Worm (Caenorhabditis elegans) whole organism, L4 larva: ENCODE results near the gene F10G7.10.

ENCODE experiments used
- F10B5.3 ChIP-seq: sonication (generic microtip); optimal IDR thresholded peaks from 2 replicates; lab custom pipeline; 2016; ENCODE audit warnings: mild to moderate bottlenecking, missing genetic modification characterization, missing compliant biosample characterization
- F37D6.2 ChIP-seq: sonication (generic microtip); optimal IDR thresholded peaks from 2 replicates; lab custom pipeline; 2016; ENCODE audit warnings: mild to moderate bottlenecking, missing genetic modification characterization, missing compliant biosample characterization
- F49E8.2 ChIP-seq: sonication (generic microtip); optimal IDR thresholded peaks from 2 replicates; lab custom pipeline; 2016; ENCODE audit warnings: missing compliant biosample characterization, mild to moderate bottlenecking, missing genetic modification characterization, borderline replicate concordance
- R02D3.7 ChIP-seq: fragments of 150-350 bp; sonication (generic microtip); optimal IDR thresholded peaks from 3 replicates; lab custom pipeline; 2014; ENCODE audit warnings: missing biosample characterization, missing genetic modification characterization
- T20F7.1 ChIP-seq: fragments of 200-800 bp; sonication (Bioruptor generic); optimal IDR thresholded peaks from 2 replicates; lab custom pipeline; 2018; ENCODE audit warnings: mild to moderate bottlenecking, missing genetic modification characterization, missing compliant biosample characterization
- T26A8.4 ChIP-seq: fragments of 200-800 bp; sonication (Bioruptor generic); IDR thresholded peaks from 2 replicates; pipeline ENCODE4 v1.3.6; 2022; ENCODE audit warnings: missing genetic modification characterization, missing compliant biosample characterization
- Y105C5A.15 ChIP-seq: fragments of 200-800 bp; sonication (Bioruptor generic); IDR thresholded peaks from 2 replicates; pipeline ENCODE4 v1.3.6; 2022; ENCODE audit warnings: missing genetic modification characterization, missing compliant biosample characterization
- Y48G9A.11 ChIP-seq: fragments of 200-800 bp; sonication (Bioruptor generic); IDR thresholded peaks from 2 replicates; pipeline ENCODE4 v1.3.6; 2022; ENCODE audit warnings: missing genetic modification reagents, missing genetic modification characterization, missing compliant biosample characterization
- Y5F2A.4 ChIP-seq: fragments of 200-800 bp; sonication (Bioruptor generic); optimal IDR thresholded peaks from 2 replicates; lab custom pipeline; 2018; ENCODE audit warnings: mild to moderate bottlenecking, missing genetic modification characterization, missing compliant biosample characterization
- Y75B8A.6 ChIP-seq: fragments of 200-800 bp; sonication (Bioruptor generic); IDR thresholded peaks from 2 replicates; pipeline ENCODE4 v1.3.6; 2022; ENCODE audit warnings: missing genetic modification reagents, missing genetic modification characterization, missing compliant biosample characterization
- ZK337.2 ChIP-seq: fragments of 200-800 bp; sonication (Bioruptor generic); IDR thresholded peaks from 2 replicates; pipeline ENCODE4 v1.3.6; 2022; ENCODE audit warnings: missing genetic modification reagents, missing genetic modification characterization, missing compliant biosample characterization
- arid-1 ChIP-seq: fragments of 200-800 bp; sonication (Bioruptor generic); conservative IDR thresholded peaks from 2 replicates; pipeline ENCODE4 v1.3.6; 2022; ENCODE audit warnings: missing genetic modification reagents, missing genetic modification characterization, missing compliant biosample characterization
- attf-4 ChIP-seq: sonication (generic microtip); optimal IDR thresholded peaks from 3 replicates; lab custom pipeline; 2017; ENCODE audit warnings: missing biosample characterization, missing genetic modification characterization
- ceh-20 ChIP-seq: fragments of 200-800 bp; sonication (Bioruptor generic); IDR thresholded peaks from 2 replicates; pipeline ENCODE4 v1.3.6; 2022; ENCODE audit warnings: missing genetic modification reagents, missing genetic modification characterization, missing compliant biosample characterization
- ceh-82 ChIP-seq: sonication (generic microtip); optimal IDR thresholded peaks from 2 replicates; lab custom pipeline; 2017; ENCODE audit warnings: missing biosample characterization, missing genetic modification characterization
- cey-2 ChIP-seq: sonication (generic microtip); optimal IDR thresholded peaks from 3 replicates; lab custom pipeline; 2017; ENCODE audit warnings: missing genetic modification characterization, mild to moderate bottlenecking, missing compliant biosample characterization, antibody characterized with exemption, borderline replicate concordance; ENCODE audit not compliant: insufficient read depth
- ctbp-1 ChIP-seq: fragments of 200-800 bp; sonication (Bioruptor generic); IDR thresholded peaks from 2 replicates; pipeline ENCODE4 v1.3.6; 2022; ENCODE audit warnings: missing genetic modification reagents, missing genetic modification characterization, missing compliant biosample characterization
- daf-12 ChIP-seq: fragments of 150-350 bp; optimal IDR thresholded peaks from 2 replicates; lab custom pipeline; 2014; ENCODE audit warnings: missing biosample characterization, missing genetic modification reagents, missing genetic modification characterization
- daf-8 ChIP-seq: fragments of 200-800 bp; sonication (Bioruptor generic); IDR thresholded peaks from 2 replicates; pipeline ENCODE4 v1.3.6; 2022; ENCODE audit warnings: missing genetic modification characterization, missing compliant biosample characterization
- dmd-6 ChIP-seq: fragments of 200-800 bp; sonication (Bioruptor generic); IDR thresholded peaks from 2 replicates; pipeline ENCODE4 v1.3.6; 2022; ENCODE audit warnings: missing genetic modification reagents, missing genetic modification characterization, missing compliant biosample characterization
- dmd-8 ChIP-seq: fragments of 200-800 bp; sonication (Bioruptor generic); IDR thresholded peaks from 2 replicates; pipeline ENCODE4 v1.3.6; 2022; ENCODE audit warnings: missing genetic modification characterization, missing compliant biosample characterization
- dpl-1 ChIP-seq: fragments of 150-350 bp; optimal IDR thresholded peaks from 2 replicates; lab custom pipeline; 2014; ENCODE audit warnings: missing biosample characterization, missing genetic modification reagents, missing genetic modification characterization
- egl-27 ChIP-seq: sonication (generic microtip); optimal IDR thresholded peaks from 3 replicates; lab custom pipeline; 2017; ENCODE audit warnings: missing biosample characterization, missing genetic modification reagents, missing genetic modification characterization
- fkh-10 ChIP-seq: fragments of 150-350 bp; optimal IDR thresholded peaks from 2 replicates; lab custom pipeline; 2014; ENCODE audit warnings: missing biosample characterization, missing genetic modification reagents, missing genetic modification characterization
- hlh-30 ChIP-seq: sonication (generic microtip); optimal IDR thresholded peaks from 2 replicates; lab custom pipeline; 2017; ENCODE audit warnings: antibody characterized with exemption, mild to moderate bottlenecking, missing genetic modification characterization, missing compliant biosample characterization; ENCODE audit not compliant: insufficient read depth
- hmg-1.1 ChIP-seq: fragments of 200-800 bp; sonication (Bioruptor generic); IDR thresholded peaks from 2 replicates; pipeline ENCODE4 v1.3.6; 2022; ENCODE audit warnings: missing genetic modification reagents, missing genetic modification characterization, missing compliant biosample characterization
- jun-1 ChIP-seq: fragments of 150-350 bp; optimal IDR thresholded peaks from 2 replicates; lab custom pipeline; 2014; ENCODE audit warnings: missing biosample characterization, missing genetic modification reagents, missing genetic modification characterization
- lin-15B ChIP-seq: fragments of 150-350 bp; sonication (generic microtip); optimal IDR thresholded peaks from 3 replicates; lab custom pipeline; 2014; ENCODE audit warnings: missing biosample characterization, missing genetic modification characterization
- lin-38 ChIP-seq: fragments of 200-800 bp; sonication (Bioruptor generic); IDR thresholded peaks from 2 replicates; pipeline ENCODE4 v1.3.6; 2022; ENCODE audit warnings: missing genetic modification reagents, missing genetic modification characterization, missing compliant biosample characterization
- lsy-2 ChIP-seq, 2 experiments: fragments of 150-350 bp in 1 of 2; sonication (generic microtip) in 1 of 2; optimal IDR thresholded peaks; 2 replicates each; lab custom pipeline; 2014 to 2017; ENCODE audit warnings: missing biosample characterization in 2 of 2, missing genetic modification characterization in 2 of 2
- mdl-1 ChIP-seq, 2 experiments: fragments of 150-350 bp in 1 of 2; sonication (generic microtip) in 1 of 2; optimal IDR thresholded peaks; 2 replicates each; lab custom pipeline; 2014 to 2017; ENCODE audit warnings: missing biosample characterization in 2 of 2, missing genetic modification characterization in 2 of 2
- mdt-29 ChIP-seq: fragments of 200-800 bp; sonication (Bioruptor generic); IDR thresholded peaks from 2 replicates; pipeline ENCODE4 v1.3.6; 2022; ENCODE audit warnings: missing genetic modification reagents, missing genetic modification characterization, missing compliant biosample characterization
- mep-1 ChIP-seq: fragments of 150-350 bp; sonication (generic microtip); optimal IDR thresholded peaks from 3 replicates; lab custom pipeline; 2014; ENCODE audit warnings: missing biosample characterization, missing genetic modification characterization
- mes-2 ChIP-seq: sonication (generic microtip); optimal IDR thresholded peaks from 2 replicates; lab custom pipeline; 2016; ENCODE audit warnings: missing genotype, mild to moderate bottlenecking, missing genetic modification characterization, missing compliant biosample characterization; ENCODE audit not compliant: poor library complexity, severe bottlenecking
- nhr-10 ChIP-seq: fragments of 150-350 bp; optimal IDR thresholded peaks from 2 replicates; lab custom pipeline; 2014; ENCODE audit warnings: missing biosample characterization, missing genetic modification characterization
- nhr-102 ChIP-seq: sonication (generic microtip); optimal IDR thresholded peaks from 2 replicates; lab custom pipeline; 2016; ENCODE audit warnings: mild to moderate bottlenecking, missing genetic modification characterization, moderate library complexity, missing compliant biosample characterization
- nhr-111 ChIP-seq: fragments of 200-800 bp; sonication (Bioruptor generic); optimal IDR thresholded peaks from 2 replicates; lab custom pipeline; 2018; ENCODE audit warnings: mild to moderate bottlenecking, missing genetic modification characterization, missing compliant biosample characterization
- nhr-237 ChIP-seq: sonication (generic microtip); optimal IDR thresholded peaks from 2 replicates; lab custom pipeline; 2017; ENCODE audit warnings: missing biosample characterization, missing genetic modification characterization
- nhr-25 ChIP-seq: sonication (generic microtip); optimal IDR thresholded peaks from 2 replicates; lab custom pipeline; 2017; ENCODE audit warnings: missing genetic modification characterization, mild to moderate bottlenecking, missing compliant biosample characterization, antibody characterized with exemption, moderate library complexity, borderline replicate concordance; ENCODE audit not compliant: insufficient read depth
- nhr-77 ChIP-seq: fragments of 150-350 bp; optimal IDR thresholded peaks from 2 replicates; lab custom pipeline; 2014; ENCODE audit warnings: missing biosample characterization, missing genetic modification characterization
- pha-4 ChIP-seq, 2 experiments: fragments of 150-350 bp in 1 of 2; fragments of 200-800 bp in 1 of 2; sonication (Bioruptor generic) in 1 of 2; IDR thresholded peaks in 1 of 2; optimal IDR thresholded peaks in 1 of 2; 2 replicates each; pipeline versions ENCODE4 v1.3.6 to Lab custom; 2014 to 2022; ENCODE audit warnings: missing genetic modification characterization in 2 of 2, missing genetic modification reagents in 2 of 2, missing biosample characterization in 1 of 2, missing compliant biosample characterization in 1 of 2
- php-3 ChIP-seq: fragments of 200-800 bp; sonication (Bioruptor generic); IDR thresholded peaks from 2 replicates; pipeline ENCODE4 v1.3.6; 2022; ENCODE audit warnings: missing genetic modification reagents, missing genetic modification characterization, missing compliant biosample characterization
- pqm-1 ChIP-seq: sonication (generic microtip); optimal IDR thresholded peaks from 2 replicates; lab custom pipeline; 2017; ENCODE audit warnings: missing biosample characterization, missing genetic modification characterization
- saeg-2 ChIP-seq: fragments of 200-800 bp; sonication (Bioruptor generic); IDR thresholded peaks from 2 replicates; pipeline ENCODE4 v1.3.6; 2022; ENCODE audit warnings: missing genetic modification reagents, missing genetic modification characterization, missing compliant biosample characterization
- set-16 ChIP-seq: fragments of 200-800 bp; sonication (Bioruptor generic); IDR thresholded peaks from 2 replicates; pipeline ENCODE4 v1.3.6; 2022; ENCODE audit warnings: missing genetic modification reagents, missing genetic modification characterization, missing compliant biosample characterization
- tra-1 ChIP-seq: fragments of 200-800 bp; sonication (Bioruptor generic); IDR thresholded peaks from 2 replicates; pipeline ENCODE4 v1.3.6; 2022; ENCODE audit warnings: missing genetic modification reagents, missing genetic modification characterization, missing compliant biosample characterization
- unc-62 ChIP-seq, 3 experiments: fragments of 150-350 bp in 1 of 3; sonication (generic microtip); optimal IDR thresholded peaks in 2 of 3; peaks in 1 of 3; 1 replicate in 1 of 3; 2 replicates in 2 of 3; lab custom pipeline; 2014 to 2017; ENCODE audit warnings: missing biosample characterization in 3 of 3, missing genetic modification characterization in 3 of 3, missing genetic modification reagents in 3 of 3, missing genotype in 1 of 3
- zag-1 ChIP-seq: fragments of 150-350 bp; optimal IDR thresholded peaks from 2 replicates; lab custom pipeline; 2014; ENCODE audit warnings: missing biosample characterization, missing genetic modification characterization
- zfp-2 ChIP-seq: sonication (generic microtip); optimal IDR thresholded peaks from 2 replicates; lab custom pipeline; 2016; ENCODE audit warnings: mild to moderate bottlenecking, missing genetic modification characterization, missing compliant biosample characterization
- zip-11 ChIP-seq: fragments of 200-800 bp; sonication (Bioruptor generic); IDR thresholded peaks from 2 replicates; pipeline ENCODE4 v1.3.6; 2022; ENCODE audit warnings: missing genetic modification characterization, missing compliant biosample characterization

F10G7.10 gene

DNA sequence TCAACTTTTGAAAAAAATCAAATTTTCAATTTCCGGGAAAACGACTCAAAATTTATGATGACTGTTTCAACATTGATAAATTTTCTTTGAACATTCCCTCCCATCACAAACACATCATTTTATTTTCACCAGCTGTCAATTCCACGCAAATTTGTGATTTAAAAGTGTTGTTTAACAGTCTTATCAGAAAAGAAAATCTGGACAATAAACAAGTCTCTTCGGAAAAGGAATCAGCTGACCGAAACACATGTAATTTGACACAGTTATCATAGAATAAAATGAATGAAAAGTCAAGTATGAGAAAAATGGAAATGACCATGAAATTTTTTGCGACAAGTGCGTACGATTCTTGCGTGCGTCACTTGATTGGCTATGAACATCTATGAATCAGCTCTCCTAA lies 43.0 kb upstream of the F10G7.10 start (continued):
- TF ChIP-seq lsy-2 (tag; optimal IDR thresholded peaks at IDR 0.05; lab: Kevin White, UChicago) (peak in 1 of 2 experiments; percentile 5), saeg-2 (GFP tag; lab: Robert Waterston, UW) (no peak), nhr-77 (peak; percentile 44), hlh-30 (tag; lab: Kevin White, UChicago) (peak; percentile 59), mep-1 (no peak), ceh-20 (GFP tag; lab: Robert Waterston, UW) (no peak), T20F7.1 (GFP tag; lab: Kevin White, UChicago) (peak; percentile 42), lin-38 (no peak), set-16 (GFP tag; lab: Robert Waterston, UW) (no peak), fkh-10 (GFP tag; lab: Kevin White, UChicago) (no peak), nhr-102 (peak; percentile 61), dmd-8 (GFP tag; lab: Robert Waterston, UW) (no peak), ctbp-1 (GFP tag; lab: Robert Waterston, UW) (no peak), R02D3.7 (tag; lab: Kevin White, UChicago) (no peak), nhr-10 (no peak), nhr-237 (tag; lab: Kevin White, UChicago) (no peak), Y105C5A.15 (GFP tag; lab: Robert Waterston, UW) (no peak), daf-8 (GFP tag; lab: Robert Waterston, UW) (no peak), pha-4 (GFP tag; IDR thresholded peaks at IDR 0.05; lab: Robert Waterston, UW) (no peak), pha-4 (tag; optimal IDR thresholded peaks at IDR 0.05; lab: Kevin White, UChicago) (no peak), ZK337.2 (GFP tag; lab: Robert Waterston, UW) (no peak), lin-15B (tag; lab: Kevin White, UChicago) (no peak), attf-4 (tag; lab: Kevin White, UChicago) (no peak), unc-62 (GFP tag; optimal IDR thresholded peaks at IDR 0.05 in 1 of 2; lab: Kevin White, UChicago) (no peak), unc-62 (tag; optimal IDR thresholded peaks at IDR 0.05; lab: Kevin White, UChicago) (no peak), nhr-111 (GFP tag; lab: Kevin White, UChicago) (no peak), T26A8.4 (GFP tag; lab: Robert Waterston, UW) (no peak), pqm-1 (tag; lab: Kevin White, UChicago) (no peak), mdt-29 (GFP tag; lab: Robert Waterston, UW) (no peak), zag-1 (tag; lab: Kevin White, UChicago) (no peak), tra-1 (GFP tag; lab: Robert Waterston, UW) (peak; percentile 80; the same call in 1 of the 2 replicates), jun-1 (tag; lab: Kevin White, UChicago) (no peak), Y75B8A.6 (GFP tag; lab: Robert Waterston, UW) (no peak), zip-11 (GFP tag; lab: Robert Waterston, UW) (no peak), cey-2 (tag; lab: Kevin White, UChicago) (no peak), arid-1 (no peak), F49E8.2 (no peak), Y48G9A.11 (GFP tag; lab: Robert Waterston, UW) (no peak), hmg-1.1 (GFP tag; lab: Robert Waterston, UW) (no peak), daf-12 (tag; lab: Kevin White, UChicago) (no peak), F37D6.2 (tag; lab: Kevin White, UChicago) (no peak), dpl-1 (GFP tag; lab: Kevin White, UChicago) (no peak), egl-27 (no peak), Y5F2A.4 (GFP tag; lab: Kevin White, UChicago) (no peak), php-3 (GFP tag; lab: Robert Waterston, UW) (peak; percentile 91), nhr-25 (tag; lab: Kevin White, UChicago) (no peak), mdl-1 (tag; optimal IDR thresholded peaks at IDR 0.05; lab: Kevin White, UChicago) (peak in 1 of 2 experiments; percentile 62), ceh-82 (tag; lab: Kevin White, UChicago) (no peak), F10B5.3 (tag; lab: Kevin White, UChicago) (no peak), dmd-6 (GFP tag; lab: Robert Waterston, UW) (peak; percentile 97), zfp-2 (tag; lab: Kevin White, UChicago) (no peak), mes-2 (no peak)
